Worm (Caenorhabditis elegans): Measurements from ENCODE around the gene pfas-1.

pfas-1 gene

DNA sequence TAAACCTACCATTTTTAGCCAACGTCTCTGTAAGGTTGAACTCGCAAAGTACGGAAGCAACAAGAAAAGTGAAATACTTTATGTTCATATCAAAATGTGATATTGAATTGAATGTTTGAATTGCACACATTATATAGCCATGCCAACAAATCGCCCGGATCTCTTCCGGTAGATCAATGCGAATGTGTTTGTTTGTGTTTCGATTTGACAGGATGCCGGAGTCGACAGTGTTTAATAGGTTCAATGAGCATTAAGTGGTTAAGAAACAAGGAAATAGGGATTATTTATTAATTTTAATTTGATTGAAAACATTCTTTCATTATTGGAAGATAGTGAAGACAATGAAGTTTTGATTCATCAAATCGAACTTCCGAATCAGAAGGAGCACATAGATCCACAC is 3.1 kb upstream of the pfas-1 start, which contains the start of gene pqn-29:
pqn-29 (minus strand) TSS at position 101 of the 400 bp plus-strand sequence.
- TF ChIP-seq flt-1 (GFP tag; IDR thresholded peaks at IDR 0.05), result no peak
- TF ChIP-seq B0310.2 (tag; optimal IDR thresholded peaks at IDR 0.05), result no peak
- no peak for TF ChIP-seq tbx-37 (GFP tag; conservative IDR thresholded peaks at IDR 0.05)
- no peak for TF ChIP-seq ceh-36 (tag; optimal IDR thresholded peaks at IDR 0.05)

DNA sequence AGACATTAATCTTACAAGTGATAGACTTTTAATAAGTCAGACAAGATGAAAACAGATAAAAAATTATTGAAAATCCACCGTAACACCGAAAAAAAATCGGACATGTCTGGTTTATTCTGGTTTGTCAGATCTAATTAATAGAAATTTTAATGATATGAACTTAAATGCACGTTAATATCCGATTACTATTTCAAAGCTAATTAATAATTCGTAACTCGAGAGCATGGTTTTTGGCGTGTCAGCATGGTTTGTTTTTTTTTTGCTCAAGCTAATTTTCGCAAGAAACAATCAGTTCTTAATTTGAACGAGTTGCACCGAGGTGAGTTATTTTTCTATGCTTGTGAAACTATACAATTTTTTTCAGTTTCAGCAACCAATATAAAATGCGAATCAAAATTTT is 8.2 kb downstream of the pfas-1 start, which contains the start of gene clec-153:
clec-153 (plus strand) TSS at position 301 of the 400 bp plus-strand sequence.
- TF ChIP-seq ets-7 (tag; optimal IDR thresholded peaks at IDR 0.05) (no peak), tra-4 (tag; optimal IDR thresholded peaks at IDR 0.05) (no peak), hnd-1 (tag; optimal IDR thresholded peaks at IDR 0.05) (no peak), B0310.2 (tag; optimal IDR thresholded peaks at IDR 0.05) (no peak), ama-1 (optimal IDR thresholded peaks at IDR 0.05) (no peak), pes-1 (GFP tag; IDR thresholded peaks at IDR 0.05) (no peak), flt-1 (GFP tag; IDR thresholded peaks at IDR 0.05) (no peak), ceh-36 (tag; optimal IDR thresholded peaks at IDR 0.05) (no peak), tbx-37 (GFP tag; conservative IDR thresholded peaks at IDR 0.05) (no peak)

DNA sequence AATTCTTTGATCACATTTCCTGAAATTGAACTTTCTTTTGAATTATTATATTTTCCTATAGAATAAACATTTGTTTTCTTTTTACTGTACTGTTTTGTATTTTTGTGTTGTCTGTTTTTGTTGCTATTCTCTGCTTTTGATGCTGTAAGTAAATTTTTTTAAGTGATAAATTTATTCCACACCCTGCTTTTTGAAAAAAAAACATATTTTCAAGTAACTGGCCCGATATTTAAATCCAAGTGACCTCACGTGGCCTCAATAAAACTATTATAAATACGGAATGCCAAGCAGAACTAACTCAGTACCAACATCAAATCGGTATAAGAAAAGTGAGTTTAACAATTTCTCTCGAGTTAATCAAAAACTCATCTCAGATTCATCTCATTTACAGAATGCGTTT is 14.9 kb downstream of the pfas-1 start, which contains the start of gene clec-151:
clec-151 (plus strand) TSS at position 301 of the 400 bp plus-strand sequence.
- TF ChIP-seq flt-1 (GFP tag; IDR thresholded peaks at IDR 0.05) (no peak), aly-1 (tag; optimal IDR thresholded peaks at IDR 0.05) (no peak), hnd-1 (tag; optimal IDR thresholded peaks at IDR 0.05) (no peak), ceh-36 (tag; optimal IDR thresholded peaks at IDR 0.05) (no peak), ceh-13 (GFP tag; optimal IDR thresholded peaks at IDR 0.05) (no peak), sea-1 (GFP tag; conservative IDR thresholded peaks at IDR 0.05) (no peak), ets-7 (tag; optimal IDR thresholded peaks at IDR 0.05) (no peak), ama-1 (optimal IDR thresholded peaks at IDR 0.05) (no peak), scrt-1 (GFP tag; IDR thresholded peaks at IDR 0.05) (no peak), hmbx-1 (tag; optimal IDR thresholded peaks at IDR 0.05) (no peak), B0310.2 (tag; optimal IDR thresholded peaks at IDR 0.05) (no peak)

DNA sequence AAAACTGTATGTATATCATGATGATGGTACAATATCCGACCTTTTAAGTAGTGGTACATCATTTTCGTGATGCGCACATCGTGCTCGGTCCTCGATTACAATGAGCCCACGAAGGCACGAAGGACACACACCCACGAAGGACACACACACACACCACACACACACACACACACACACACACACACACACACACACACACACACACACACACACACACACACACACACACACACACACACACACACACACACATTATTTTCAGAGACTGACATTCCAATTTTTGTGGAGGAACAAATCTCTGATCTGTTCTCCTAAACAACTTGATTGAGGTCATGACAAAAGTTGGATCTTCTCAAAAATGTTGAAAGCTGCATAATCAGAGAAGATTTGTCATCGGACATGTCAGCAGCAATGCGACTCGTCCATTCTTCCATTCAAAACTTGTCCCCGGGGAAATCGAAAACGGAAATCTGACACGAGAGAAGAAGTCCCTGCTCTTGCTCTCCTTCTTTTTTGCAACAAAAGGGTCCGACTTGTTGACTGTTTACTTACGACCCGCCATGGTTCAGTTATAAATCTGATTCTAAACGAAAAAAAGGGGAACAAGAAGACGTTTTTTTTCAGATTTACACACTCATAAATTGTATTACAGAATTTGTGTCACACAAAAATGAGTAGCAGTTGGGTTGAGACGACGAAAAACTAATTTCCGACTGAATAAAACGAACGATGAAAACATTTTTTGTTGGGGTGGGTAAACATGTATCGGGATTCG is 16.8 kb downstream of the pfas-1 start:
- TF ChIP-seq tra-4 (tag; optimal IDR thresholded peaks at IDR 0.05), result no peak
- TF ChIP-seq hnd-1 (tag; optimal IDR thresholded peaks at IDR 0.05), result no peak
- TF ChIP-seq ets-7 (tag; optimal IDR thresholded peaks at IDR 0.05), result no peak
- no peak for TF ChIP-seq pes-1 (GFP tag; IDR thresholded peaks at IDR 0.05)
- no peak for TF ChIP-seq tbx-37 (GFP tag; conservative IDR thresholded peaks at IDR 0.05)
- no peak for TF ChIP-seq hmg-4 (GFP tag; optimal IDR thresholded peaks at IDR 0.05)
- TF ChIP-seq flt-1 (GFP tag; IDR thresholded peaks at IDR 0.05), result no peak
- no peak for TF ChIP-seq hmbx-1 (tag; optimal IDR thresholded peaks at IDR 0.05)
- TF ChIP-seq sea-1 (GFP tag; conservative IDR thresholded peaks at IDR 0.05), result no peak
- no peak for TF ChIP-seq tbx-11 (GFP tag; IDR thresholded peaks at IDR 0.05)
- no peak for TF ChIP-seq aly-1 (tag; optimal IDR thresholded peaks at IDR 0.05)
- no peak for TF ChIP-seq ceh-13 (GFP tag; optimal IDR thresholded peaks at IDR 0.05)
- TF ChIP-seq scrt-1 (GFP tag; IDR thresholded peaks at IDR 0.05), result no peak
- no peak for TF ChIP-seq F13C5.2 (tag; optimal IDR thresholded peaks at IDR 0.05)
- TF ChIP-seq ceh-36 (tag; optimal IDR thresholded peaks at IDR 0.05), result no peak
- TF ChIP-seq ama-1 (optimal IDR thresholded peaks at IDR 0.05), result no peak

DNA sequence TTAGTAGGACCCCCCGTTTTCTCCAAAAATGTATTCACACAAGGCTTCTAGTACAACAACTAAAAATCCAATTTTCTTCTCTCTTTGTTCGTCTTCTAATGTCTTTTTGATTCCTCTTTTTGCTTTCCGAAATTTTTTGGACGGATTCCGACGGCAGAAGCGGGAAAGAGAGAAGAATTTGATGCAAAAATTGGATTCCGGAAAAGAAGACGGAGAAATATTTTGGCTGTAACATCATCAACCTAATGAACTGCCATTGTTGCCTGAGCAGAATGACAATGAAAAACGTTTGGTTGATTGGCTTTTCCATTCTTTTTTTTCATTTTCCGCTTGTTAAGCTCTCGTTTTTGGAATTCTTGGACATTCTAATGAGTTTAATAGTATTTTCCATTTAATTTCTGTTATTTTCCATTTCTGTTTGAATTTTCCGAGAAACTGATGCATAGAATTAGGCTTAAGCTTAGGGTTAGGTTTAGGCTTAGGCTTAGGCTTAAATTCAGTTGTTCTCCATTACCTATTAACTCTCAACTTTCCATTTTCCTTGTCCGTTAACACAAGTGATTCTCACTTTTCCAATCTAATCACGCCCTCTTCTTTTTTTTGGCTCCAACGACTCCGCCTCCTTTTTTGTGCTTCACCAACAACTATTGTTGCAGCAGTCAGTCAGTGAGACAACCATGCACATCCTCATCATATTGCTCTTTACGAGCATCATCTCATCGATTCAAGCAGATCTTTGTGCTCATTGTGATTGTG is 20.6 kb downstream of the pfas-1 start, which contains the start of gene lron-5:
lron-5 (plus strand) TSS at position 655 of the 756 bp plus-strand sequence.
- TF ChIP-seq B0310.2 (tag; optimal IDR thresholded peaks at IDR 0.05) (no peak), ceh-36 (tag; optimal IDR thresholded peaks at IDR 0.05) (no peak)

DNA sequence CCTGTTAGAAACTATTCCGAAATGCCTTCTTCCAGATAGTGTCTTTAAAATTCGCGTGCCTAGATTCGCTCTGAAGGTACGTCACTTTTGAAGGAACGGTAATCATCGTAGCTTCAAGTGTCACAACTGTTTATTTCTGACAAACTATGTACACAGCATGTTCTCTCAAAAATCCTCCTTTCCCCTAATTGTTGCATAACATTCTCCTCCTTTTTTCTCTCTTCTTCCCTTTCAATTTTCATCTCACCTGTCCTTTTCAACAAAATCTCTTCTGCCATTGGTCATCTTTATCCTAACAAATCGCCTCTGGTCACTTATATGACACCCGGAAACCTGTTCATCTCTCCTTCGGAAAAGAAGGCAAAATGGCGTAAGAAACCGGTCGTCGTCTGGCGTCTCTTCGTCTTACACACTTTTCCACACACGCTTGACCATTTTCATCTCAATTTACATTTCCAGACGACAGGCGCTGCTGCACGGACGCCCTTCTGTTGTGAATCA is 27.0 kb downstream of the pfas-1 start, which contains the start of gene lips-3:
lips-3 (plus strand) TSS at position 458 of the 501 bp plus-strand sequence.
- no peak for TF ChIP-seq tbx-37 (GFP tag; conservative IDR thresholded peaks at IDR 0.05)
- no peak for TF ChIP-seq F13C5.2 (tag; optimal IDR thresholded peaks at IDR 0.05)
- no peak for TF ChIP-seq tra-4 (tag; optimal IDR thresholded peaks at IDR 0.05)
- TF ChIP-seq scrt-1 (GFP tag; IDR thresholded peaks at IDR 0.05), result no peak
- TF ChIP-seq ets-7 (tag; optimal IDR thresholded peaks at IDR 0.05), result no peak
- TF ChIP-seq ceh-13 (GFP tag; optimal IDR thresholded peaks at IDR 0.05), result no peak
- no peak for TF ChIP-seq hmg-4 (GFP tag; optimal IDR thresholded peaks at IDR 0.05)
- TF ChIP-seq B0310.2 (tag; optimal IDR thresholded peaks at IDR 0.05), result no peak
- no peak for TF ChIP-seq ceh-36 (tag; optimal IDR thresholded peaks at IDR 0.05)
- no peak for TF ChIP-seq aly-1 (tag; optimal IDR thresholded peaks at IDR 0.05)
- TF ChIP-seq hmbx-1 (tag; optimal IDR thresholded peaks at IDR 0.05), result no peak
- no peak for TF ChIP-seq ama-1 (optimal IDR thresholded peaks at IDR 0.05)
- TF ChIP-seq sea-1 (GFP tag; conservative IDR thresholded peaks at IDR 0.05), result no peak

DNA sequence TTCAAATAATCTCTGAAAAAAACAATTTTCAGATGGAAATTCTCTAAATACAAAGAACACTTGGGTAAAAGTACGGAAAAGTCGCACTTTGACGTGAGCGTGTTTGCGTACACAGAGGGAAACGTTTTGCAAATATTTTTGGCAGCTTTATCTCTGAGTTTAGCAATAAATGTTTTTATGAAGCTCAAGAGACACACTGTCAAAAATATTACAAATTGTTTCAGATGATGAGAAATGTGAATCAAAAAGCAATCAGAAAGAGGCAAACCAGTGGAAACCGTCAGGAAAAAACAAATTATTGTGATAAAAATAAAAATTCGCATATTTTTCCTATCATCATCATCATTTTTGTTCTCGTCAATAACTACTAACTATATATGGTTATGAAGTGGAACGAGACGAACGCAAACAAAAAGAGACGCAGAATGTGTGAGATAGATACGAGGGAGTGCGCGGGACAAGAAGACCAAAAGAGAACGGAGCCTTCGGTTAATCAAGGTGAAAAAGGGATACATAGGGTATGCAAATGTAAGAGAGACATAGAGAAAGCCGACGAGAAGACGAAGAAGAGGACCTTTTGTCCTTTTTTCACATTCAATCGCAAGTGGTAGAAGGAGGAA is 30.7 kb downstream of the pfas-1 start, which contains the start of gene sel-2:
sel-2 (minus strand) TSS at position 51 of the 620 bp plus-strand sequence.
- TF ChIP-seq B0310.2 (tag; optimal IDR thresholded peaks at IDR 0.05) (no peak), ceh-13 (GFP tag; optimal IDR thresholded peaks at IDR 0.05) (no peak), pes-1 (GFP tag; IDR thresholded peaks at IDR 0.05) (no peak), hmg-4 (GFP tag; optimal IDR thresholded peaks at IDR 0.05) (no peak), scrt-1 (GFP tag; IDR thresholded peaks at IDR 0.05) (no peak), ama-1 (optimal IDR thresholded peaks at IDR 0.05) (no peak), tbx-11 (GFP tag; IDR thresholded peaks at IDR 0.05) (no peak), sea-1 (GFP tag; conservative IDR thresholded peaks at IDR 0.05) (no peak), ets-7 (tag; optimal IDR thresholded peaks at IDR 0.05) (no peak), aly-1 (tag; optimal IDR thresholded peaks at IDR 0.05) (no peak)

Data from whole organism, early embryonic.